Worm (Caenorhabditis elegans) whole organism, L2 larva: Measurements from ENCODE around the gene M03F4.6.

Source experiments
- C34F6.9 ChIP-seq: fragments of 150-350 bp; optimal IDR thresholded peaks from 2 replicates; lab custom pipeline; 2014; ENCODE audit warnings: missing biosample characterization, missing genetic modification characterization
- F13H6.1 ChIP-seq: sonication (generic microtip); optimal IDR thresholded peaks from 2 replicates; lab custom pipeline; 2016; ENCODE audit warnings: missing genetic modification characterization, missing compliant biosample characterization
- Y55F3AM.14 ChIP-seq: fragments of 200-800 bp; sonication (Bioruptor generic); optimal IDR thresholded peaks from 2 replicates; lab custom pipeline; 2018; ENCODE audit warnings: mild to moderate bottlenecking, missing genetic modification characterization, missing compliant biosample characterization
- ZK546.5 ChIP-seq: sonication (generic microtip); optimal IDR thresholded peaks from 2 replicates; lab custom pipeline; 2017; ENCODE audit warnings: missing biosample characterization, missing genetic modification characterization
- alr-1 ChIP-seq: fragments of 150-350 bp; optimal IDR thresholded peaks from 2 replicates; lab custom pipeline; 2014; ENCODE audit warnings: missing biosample characterization, missing genetic modification characterization
- aly-2 ChIP-seq: fragments of 150-350 bp; optimal IDR thresholded peaks from 2 replicates; lab custom pipeline; 2014; ENCODE audit warnings: missing biosample characterization, missing genetic modification characterization
- ama-1 ChIP-seq: fragments of 150-350 bp; optimal IDR thresholded peaks from 2 replicates; lab custom pipeline; 2018; ENCODE audit warnings: inconsistent platforms
- blmp-1 ChIP-seq: sonication (generic microtip); optimal IDR thresholded peaks from 2 replicates; lab custom pipeline; 2017; ENCODE audit warnings: missing genetic modification characterization, mild to moderate bottlenecking, missing compliant biosample characterization, antibody characterized with exemption, moderate library complexity; ENCODE audit not compliant: insufficient read depth
- ceh-16 ChIP-seq: fragments of 150-350 bp; optimal IDR thresholded peaks from 2 replicates; lab custom pipeline; 2014; ENCODE audit warnings: missing biosample characterization, missing genetic modification characterization
- ceh-82 ChIP-seq: fragments of 150-350 bp; optimal IDR thresholded peaks from 2 replicates; lab custom pipeline; 2014; ENCODE audit warnings: missing biosample characterization, missing genetic modification characterization
- egl-27 ChIP-seq: sonication (generic microtip); optimal IDR thresholded peaks from 3 replicates; lab custom pipeline; 2017; ENCODE audit warnings: missing biosample characterization, missing genetic modification reagents, missing genetic modification characterization
- elt-1 ChIP-seq: fragments of 150-350 bp; optimal IDR thresholded peaks from 2 replicates; lab custom pipeline; 2014; ENCODE audit warnings: missing biosample characterization, missing genetic modification characterization
- elt-3 ChIP-seq: sonication (generic microtip); optimal IDR thresholded peaks from 2 replicates; lab custom pipeline; 2017; ENCODE audit warnings: missing biosample characterization, missing genetic modification characterization
- fos-1 ChIP-seq: fragments of 150-350 bp; optimal IDR thresholded peaks from 2 replicates; lab custom pipeline; 2014; ENCODE audit warnings: missing biosample characterization, missing genetic modification characterization
- lin-11 ChIP-seq: fragments of 150-350 bp; sonication (generic microtip); optimal IDR thresholded peaks from 2 replicates; lab custom pipeline; 2014; ENCODE audit warnings: missing biosample characterization, missing genetic modification characterization, inconsistent platforms, mixed read lengths
- lin-13 ChIP-seq: fragments of 150-350 bp; optimal IDR thresholded peaks from 2 replicates; lab custom pipeline; 2014; ENCODE audit warnings: missing biosample characterization, missing genetic modification reagents, missing genetic modification characterization
- lin-39 ChIP-seq: fragments of 150-350 bp; optimal IDR thresholded peaks from 2 replicates; lab custom pipeline; 2014; ENCODE audit warnings: missing biosample characterization, missing genetic modification reagents, missing genetic modification characterization
- lsy-2 ChIP-seq, 2 experiments: fragments of 150-350 bp in 1 of 2; sonication (generic microtip) in 1 of 2; optimal IDR thresholded peaks; 2 replicates each; lab custom pipeline; 2014 to 2017; ENCODE audit warnings: missing biosample characterization in 2 of 2, missing genetic modification characterization in 2 of 2
- mab-5 ChIP-seq: fragments of 150-350 bp; optimal IDR thresholded peaks from 2 replicates; lab custom pipeline; 2014; ENCODE audit warnings: missing biosample characterization, missing genetic modification characterization
- mbf-1 ChIP-seq: sonication (generic microtip); optimal IDR thresholded peaks from 2 replicates; lab custom pipeline; 2017; ENCODE audit warnings: missing biosample characterization, missing genetic modification characterization
- mdl-1 ChIP-seq, 2 experiments: fragments of 150-350 bp in 1 of 2; sonication (generic microtip) in 1 of 2; optimal IDR thresholded peaks; 2 replicates each; lab custom pipeline; 2017; ENCODE audit warnings: missing biosample characterization in 2 of 2, missing genetic modification characterization in 2 of 2
- nhr-12 ChIP-seq: fragments of 150-350 bp; optimal IDR thresholded peaks from 2 replicates; lab custom pipeline; 2014; ENCODE audit warnings: missing biosample characterization, missing genetic modification characterization
- nhr-129 ChIP-seq: fragments of 150-350 bp; optimal IDR thresholded peaks from 2 replicates; lab custom pipeline; 2014; ENCODE audit warnings: missing biosample characterization, missing genetic modification characterization
- nhr-21 ChIP-seq: fragments of 150-350 bp; optimal IDR thresholded peaks from 2 replicates; lab custom pipeline; 2014; ENCODE audit warnings: missing biosample characterization, missing genetic modification characterization
- nhr-23 ChIP-seq: fragments of 150-350 bp; optimal IDR thresholded peaks from 2 replicates; lab custom pipeline; 2014; ENCODE audit warnings: missing biosample characterization, missing genetic modification reagents, missing genetic modification characterization
- nhr-237 ChIP-seq: fragments of 150-350 bp; optimal IDR thresholded peaks from 2 replicates; lab custom pipeline; 2014; ENCODE audit warnings: missing biosample characterization, missing genetic modification characterization
- nhr-25 ChIP-seq: fragments of 150-350 bp; sonication (generic microtip); optimal IDR thresholded peaks from 3 replicates; lab custom pipeline; 2014; ENCODE audit warnings: missing biosample characterization, missing genetic modification characterization
- nhr-6 ChIP-seq: fragments of 150-350 bp; optimal IDR thresholded peaks from 2 replicates; lab custom pipeline; 2014; ENCODE audit warnings: missing biosample characterization, missing genetic modification characterization
- nhr-77 ChIP-seq: fragments of 150-350 bp; optimal IDR thresholded peaks from 2 replicates; lab custom pipeline; 2014; ENCODE audit warnings: missing biosample characterization, missing genetic modification characterization
- peb-1 ChIP-seq: fragments of 150-350 bp; optimal IDR thresholded peaks from 2 replicates; lab custom pipeline; 2014; ENCODE audit warnings: missing biosample characterization, missing genetic modification characterization
- sem-4 ChIP-seq: fragments of 150-350 bp; optimal IDR thresholded peaks from 2 replicates; lab custom pipeline; 2014; ENCODE audit warnings: missing biosample characterization, missing genetic modification reagents, missing genetic modification characterization
- skn-1 ChIP-seq: sonication (generic microtip); optimal IDR thresholded peaks from 2 replicates; lab custom pipeline; 2017; ENCODE audit warnings: missing biosample characterization, missing genetic modification characterization
- sma-3 ChIP-seq: sonication (generic microtip); optimal IDR thresholded peaks from 2 replicates; lab custom pipeline; 2016; ENCODE audit warnings: missing genetic modification reagents, missing genetic modification characterization, missing compliant biosample characterization
- sma-9 ChIP-seq, 2 experiments: fragments of 150-350 bp in 1 of 2; sonication (generic microtip) in 1 of 2; optimal IDR thresholded peaks; 2 replicates each; lab custom pipeline; 2014 to 2016; ENCODE audit warnings: missing genetic modification characterization in 2 of 2, mild to moderate bottlenecking in 1 of 2, missing biosample characterization in 1 of 2, missing compliant biosample characterization in 1 of 2, missing genetic modification reagents in 1 of 2, moderate library complexity in 1 of 2
- snpc-4 ChIP-seq: fragments of 150-350 bp; optimal IDR thresholded peaks from 2 replicates; lab custom pipeline; 2014; ENCODE audit warnings: missing biosample characterization, missing genetic modification characterization
- unc-39 ChIP-seq: fragments of 150-350 bp; optimal IDR thresholded peaks from 2 replicates; lab custom pipeline; 2014; ENCODE audit warnings: missing biosample characterization, missing genetic modification characterization
- unc-55 ChIP-seq: fragments of 150-350 bp; sonication (generic microtip); optimal IDR thresholded peaks from 3 replicates; lab custom pipeline; 2014; ENCODE audit warnings: missing biosample characterization, missing genetic modification reagents, missing genetic modification characterization
- unc-62 ChIP-seq: fragments of 150-350 bp; optimal IDR thresholded peaks from 2 replicates; lab custom pipeline; 2014; ENCODE audit warnings: missing biosample characterization, missing genetic modification reagents, missing genetic modification characterization
- zag-1 ChIP-seq: fragments of 150-350 bp; optimal IDR thresholded peaks from 2 replicates; lab custom pipeline; 2014; ENCODE audit warnings: missing biosample characterization, missing genetic modification characterization
- ztf-1 ChIP-seq: fragments of 200-800 bp; sonication (Bioruptor generic); conservative IDR thresholded peaks from 2 replicates; pipeline ENCODE4 v1.3.6; 2022; ENCODE audit warnings: missing genetic modification characterization, missing compliant biosample characterization
- ztf-11 ChIP-seq: sonication (generic microtip); optimal IDR thresholded peaks from 2 replicates; lab custom pipeline; 2017; ENCODE audit warnings: missing biosample characterization, missing genetic modification characterization

Gene M03F4.6

DNA sequence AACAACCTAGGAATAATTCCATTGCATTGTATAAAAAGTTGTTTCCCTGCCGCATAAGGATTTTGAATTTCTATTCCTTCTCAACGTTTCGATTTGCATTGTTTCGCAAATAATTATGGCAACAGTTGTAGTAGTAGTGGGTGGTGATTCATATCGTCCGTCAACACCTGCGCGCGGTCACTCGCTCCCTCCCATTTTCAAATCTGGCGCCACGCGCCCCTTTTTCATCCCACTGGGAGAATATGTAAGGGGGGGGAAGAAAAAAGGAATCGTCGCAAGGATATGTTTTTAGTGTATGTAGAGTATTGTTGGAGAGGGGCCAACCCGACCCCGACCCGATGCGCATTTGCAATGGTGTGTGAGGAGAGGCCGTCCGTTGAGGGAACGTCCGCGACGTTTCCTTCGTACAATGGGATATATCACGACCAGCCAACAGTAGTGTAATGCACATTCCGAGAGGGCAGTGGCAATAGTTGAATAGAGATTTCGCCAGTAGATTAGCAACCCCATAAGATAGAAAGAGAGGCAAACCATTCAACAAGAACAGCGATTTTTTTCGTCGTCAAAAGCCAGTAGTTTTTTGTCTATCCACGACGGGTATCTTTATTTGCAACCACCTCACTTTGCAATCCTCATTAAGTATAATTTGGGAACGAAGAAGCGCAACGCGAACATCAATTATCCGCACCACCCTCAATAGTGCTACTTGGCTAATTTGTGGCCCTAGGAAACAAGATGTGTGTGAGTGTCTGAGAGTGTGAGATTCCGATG, 8.0 kb downstream of the M03F4.6 start:
- TF ChIP-seq mbf-1 (tag; lab: Kevin White, UChicago) (no peak), ceh-16 (tag; lab: Kevin White, UChicago) (peak; percentile 15), aly-2 (no peak)

DNA sequence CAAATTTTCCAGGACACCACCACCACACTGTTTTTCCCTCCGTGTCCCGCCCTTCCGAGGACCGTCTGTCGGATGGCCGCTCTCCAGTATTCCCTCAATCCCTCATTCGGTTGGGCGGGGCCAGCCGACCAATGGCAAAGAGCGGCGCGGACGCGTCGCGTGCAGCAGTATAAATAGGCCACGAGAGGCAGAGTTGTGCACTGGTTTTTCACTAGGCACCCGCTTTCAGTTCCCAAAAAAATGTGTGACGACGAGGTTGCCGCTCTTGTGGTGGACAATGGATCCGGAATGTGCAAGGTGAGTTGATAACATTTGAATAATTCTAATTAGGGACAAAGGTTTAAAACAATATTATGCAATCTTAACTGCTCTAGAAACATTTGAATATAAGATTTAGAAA, 8.7 kb downstream of the M03F4.6 start, which contains the start of gene act-4:
TSS of gene act-4 (plus strand) at position 200 of the 400 bp plus-strand sequence.
- TF ChIP-seq lin-11 (tag; lab: Kevin White, UChicago) (no peak), nhr-21 (tag; lab: Kevin White, UChicago) (no peak), nhr-129 (tag; lab: Kevin White, UChicago) (peak; percentile 52), ceh-16 (tag; lab: Kevin White, UChicago) (peak; percentile 21), nhr-77 (tag; lab: Kevin White, UChicago) (no peak), lin-39 (no peak), fos-1 (no peak), sma-9 (GFP tag; optimal IDR thresholded peaks at IDR 0.05; lab: Kevin White, UChicago) (peak; percentile 54), sma-9 (tag; optimal IDR thresholded peaks at IDR 0.05; lab: Kevin White, UChicago) (no peak), lin-13 (GFP tag; lab: Kevin White, UChicago) (peak; percentile 26), unc-62 (GFP tag; lab: Kevin White, UChicago) (no peak), snpc-4 (tag; lab: Kevin White, UChicago) (no peak), unc-39 (no peak), Y55F3AM.14 (GFP tag; lab: Kevin White, UChicago) (no peak), zag-1 (peak; percentile 33), ZK546.5 (tag; lab: Kevin White, UChicago) (no peak), elt-1 (no peak), unc-55 (GFP tag; lab: Kevin White, UChicago) (peak; percentile 43), blmp-1 (tag; lab: Kevin White, UChicago) (no peak), ama-1 (lab: Kevin White, UChicago) (peak; percentile 96), nhr-23 (tag; lab: Kevin White, UChicago) (no peak), sma-3 (GFP tag; lab: Kevin White, UChicago) (peak; percentile 33), peb-1 (tag; lab: Kevin White, UChicago) (no peak), ceh-82 (tag; lab: Kevin White, UChicago) (peak; percentile 15), alr-1 (no peak), egl-27 (tag; lab: Kevin White, UChicago) (no peak), F13H6.1 (tag; lab: Kevin White, UChicago) (peak; percentile 78), mab-5 (peak; percentile 20), nhr-25 (tag; lab: Kevin White, UChicago) (no peak), elt-3 (tag; lab: Kevin White, UChicago) (no peak), nhr-6 (tag; lab: Kevin White, UChicago) (no peak), mdl-1 (tag; optimal IDR thresholded peaks at IDR 0.05; lab: Kevin White, UChicago) (peak; percentile 26 to 58), ztf-11 (no peak), nhr-237 (no peak), C34F6.9 (tag; lab: Kevin White, UChicago) (peak; percentile 41), nhr-12 (no peak), skn-1 (tag; lab: Kevin White, UChicago) (no peak), lsy-2 (tag; optimal IDR thresholded peaks at IDR 0.05; lab: Kevin White, UChicago) (peak; percentile 15 to 59), ztf-1 (GFP tag; lab: Robert Waterston, UW) (no peak), mbf-1 (tag; lab: Kevin White, UChicago) (no peak), sem-4 (tag; lab: Kevin White, UChicago) (peak; percentile 48)
